Worm (Caenorhabditis elegans) whole organism, L3 larva: ENCODE data around the gene Y46G5A.8.

ENCODE experiments used
- ama-1 ChIP-seq: fragments of 150-350 bp; optimal IDR thresholded peaks from 2 replicates; lab custom pipeline; 2018
- ceh-82 ChIP-seq: fragments of 150-350 bp; optimal IDR thresholded peaks from 2 replicates; lab custom pipeline; 2014; ENCODE audit warnings: missing biosample characterization, missing genetic modification characterization
- egl-27 ChIP-seq: sonication (generic microtip); optimal IDR thresholded peaks from 4 replicates; lab custom pipeline; 2017; ENCODE audit warnings: missing biosample characterization, missing genetic modification reagents, missing genetic modification characterization
- nhr-11 ChIP-seq: fragments of 150-350 bp; optimal IDR thresholded peaks from 2 replicates; lab custom pipeline; 2014; ENCODE audit warnings: missing biosample characterization, missing genetic modification characterization
- nhr-23 ChIP-seq: fragments of 150-350 bp; optimal IDR thresholded peaks from 2 replicates; lab custom pipeline; 2014; ENCODE audit warnings: missing biosample characterization, missing genetic modification reagents, missing genetic modification characterization
- nhr-43 ChIP-seq: sonication (generic microtip); optimal IDR thresholded peaks from 2 replicates; lab custom pipeline; 2016; ENCODE audit warnings: mild to moderate bottlenecking, missing genetic modification characterization, missing compliant biosample characterization; ENCODE audit not compliant: poor library complexity, severe bottlenecking
- snpc-4 ChIP-seq: fragments of 150-350 bp; optimal IDR thresholded peaks from 2 replicates; lab custom pipeline; 2014; ENCODE audit warnings: missing biosample characterization, missing genetic modification characterization

- TF ChIP-seq nhr-43 (no peak), ama-1 (lab: Kevin White, UChicago) (no peak), snpc-4 (tag; lab: Kevin White, UChicago) (no peak), nhr-23 (tag; lab: Kevin White, UChicago) (no peak), egl-27 (no peak), nhr-11 (no peak), ceh-82 (tag; lab: Kevin White, UChicago) (no peak)
These were observed 8.3 kb downstream of the Y46G5A.8 start for ce11 chrII:12764476-12764875.
